Worm (Caenorhabditis elegans): Measurements from ENCODE around the gene hipr-1.

The hipr-1 gene

DNA sequence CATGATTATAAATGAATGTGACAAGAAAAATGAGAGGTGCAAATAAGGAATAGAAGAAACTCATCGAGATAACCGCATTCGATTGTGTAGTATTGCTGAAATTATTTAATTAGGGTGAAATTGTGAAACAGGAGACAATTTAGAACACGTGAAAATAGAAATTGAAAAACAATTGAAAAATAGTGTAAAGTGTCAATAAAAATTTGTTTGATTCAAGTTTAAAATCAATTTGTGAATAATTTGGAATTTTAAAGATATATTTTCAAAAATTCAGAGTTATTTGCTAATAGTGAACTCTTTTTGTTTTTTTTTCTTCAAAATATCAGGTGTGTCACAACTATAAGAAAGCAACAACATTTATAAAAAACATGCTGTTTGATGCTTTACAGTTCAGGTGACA lies 11.3 kb downstream of the hipr-1 start, which contains the start of gene ZK370.4:
Gene ZK370.4, minus strand, starts transcription at position 101 of the 400 bp plus-strand sequence.
- TF ChIP-seq zip-5 (tag; optimal IDR thresholded peaks at IDR 0.05) (no peak), unc-55 (GFP tag; optimal IDR thresholded peaks at IDR 0.05) (no peak), ceh-2 (tag; optimal IDR thresholded peaks at IDR 0.05) (no peak), ztf-16 (tag; optimal IDR thresholded peaks at IDR 0.05) (no peak), ref-2 (tag; optimal IDR thresholded peaks at IDR 0.05) (no peak), fax-1 (tag; optimal IDR thresholded peaks at IDR 0.05) (no peak), T23F11.4 (GFP tag; optimal IDR thresholded peaks at IDR 0.05) (no peak), K02D7.2 (tag; optimal IDR thresholded peaks at IDR 0.05) (no peak), tbx-7 (tag; optimal IDR thresholded peaks at IDR 0.05) (no peak), pha-2 (tag; optimal IDR thresholded peaks at IDR 0.05) (no peak), unc-86 (tag; optimal IDR thresholded peaks at IDR 0.05) (no peak), pqm-1 (tag; optimal IDR thresholded peaks at IDR 0.05) (no peak), ceh-9 (tag; optimal IDR thresholded peaks at IDR 0.05) (no peak), unc-42 (tag; optimal IDR thresholded peaks at IDR 0.05) (no peak), C08G9.2 (tag; optimal IDR thresholded peaks at IDR 0.05) (no peak), lin-11 (tag; optimal IDR thresholded peaks at IDR 0.05) (no peak), ceh-19 (GFP tag; optimal IDR thresholded peaks at IDR 0.05) (no peak), ahr-1 (tag; optimal IDR thresholded peaks at IDR 0.05) (no peak)

DNA sequence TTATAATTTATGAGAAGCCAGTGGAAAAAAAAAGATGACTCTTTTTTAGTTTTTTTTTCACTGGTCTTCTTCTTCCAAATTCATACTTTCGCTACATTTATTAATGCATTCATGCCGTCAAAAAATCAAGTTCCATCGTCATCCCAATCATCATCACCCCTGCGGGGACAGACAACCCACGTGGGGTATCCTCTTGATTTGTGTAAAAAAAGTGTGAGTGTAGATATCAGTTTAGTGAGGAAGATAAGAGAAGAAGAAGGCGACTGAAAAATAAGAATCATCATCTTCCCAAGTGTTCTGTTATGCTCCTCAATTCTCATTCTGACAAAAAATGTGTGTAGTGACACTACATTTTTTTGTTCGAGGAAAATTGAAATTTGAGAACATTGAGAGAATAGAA lies 12.0 kb downstream of the hipr-1 start:
- TF ChIP-seq K09A11.1 (tag; optimal IDR thresholded peaks at IDR 0.05; ENCODE audit: insufficient read depth) (no peak), pqm-1 (tag; optimal IDR thresholded peaks at IDR 0.05) (no peak), fkh-10 (GFP tag; optimal IDR thresholded peaks at IDR 0.05) (no peak), Y22D7AL.16 (tag; optimal IDR thresholded peaks at IDR 0.05) (no peak), hlh-13 (GFP tag; optimal IDR thresholded peaks at IDR 0.05) (no peak), ztf-16 (tag; optimal IDR thresholded peaks at IDR 0.05) (no peak), npax-4 (tag; optimal IDR thresholded peaks at IDR 0.05) (no peak), F13H6.1 (tag; optimal IDR thresholded peaks at IDR 0.05) (no peak), pat-9 (tag; optimal IDR thresholded peaks at IDR 0.05) (no peak), unc-42 (tag; optimal IDR thresholded peaks at IDR 0.05) (no peak), pax-1 (tag; optimal IDR thresholded peaks at IDR 0.05) (no peak), nfya-1 (tag; optimal IDR thresholded peaks at IDR 0.05) (no peak), unc-86 (tag; optimal IDR thresholded peaks at IDR 0.05) (no peak), sdc-2 (tag; optimal IDR thresholded peaks at IDR 0.05) (no peak), unc-55 (GFP tag; optimal IDR thresholded peaks at IDR 0.05) (no peak), ceh-19 (GFP tag; optimal IDR thresholded peaks at IDR 0.05) (no peak), eyg-1 (tag; optimal IDR thresholded peaks at IDR 0.05) (no peak), mec-3 (tag; optimal IDR thresholded peaks at IDR 0.05; ENCODE audit: borderline replicate concordance) (no peak), pag-3 (tag; optimal IDR thresholded peaks at IDR 0.05; ENCODE audit: borderline replicate concordance) (no peak)

DNA sequence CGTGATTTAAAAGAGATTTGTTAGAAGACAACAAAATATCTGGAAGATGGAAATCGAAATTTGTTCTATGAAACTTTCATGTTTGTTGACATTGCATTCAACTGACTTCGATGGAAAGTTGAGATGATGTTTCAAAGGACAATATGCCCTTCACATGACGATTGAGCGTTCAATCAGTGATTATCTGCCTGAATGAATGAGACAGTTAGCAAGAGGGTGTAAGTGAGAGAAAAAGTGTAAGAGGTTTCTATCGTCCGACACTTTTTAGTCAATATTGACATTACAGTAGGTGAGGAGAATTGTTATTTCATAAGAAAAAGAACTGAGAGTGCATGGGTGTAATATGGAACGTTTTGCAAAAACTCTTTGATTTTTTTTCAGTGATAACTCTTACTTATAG lies 13.2 kb downstream of the hipr-1 start:
- TF ChIP-seq ceh-9 (tag; optimal IDR thresholded peaks at IDR 0.05) (no peak), ets-4 (tag; optimal IDR thresholded peaks at IDR 0.05) (no peak), zip-5 (tag; optimal IDR thresholded peaks at IDR 0.05) (no peak), ceh-31 (tag; optimal IDR thresholded peaks at IDR 0.05) (no peak), rnt-1 (tag; optimal IDR thresholded peaks at IDR 0.05) (no peak), unc-42 (tag; optimal IDR thresholded peaks at IDR 0.05) (no peak), sdc-2 (tag; optimal IDR thresholded peaks at IDR 0.05) (no peak)

DNA sequence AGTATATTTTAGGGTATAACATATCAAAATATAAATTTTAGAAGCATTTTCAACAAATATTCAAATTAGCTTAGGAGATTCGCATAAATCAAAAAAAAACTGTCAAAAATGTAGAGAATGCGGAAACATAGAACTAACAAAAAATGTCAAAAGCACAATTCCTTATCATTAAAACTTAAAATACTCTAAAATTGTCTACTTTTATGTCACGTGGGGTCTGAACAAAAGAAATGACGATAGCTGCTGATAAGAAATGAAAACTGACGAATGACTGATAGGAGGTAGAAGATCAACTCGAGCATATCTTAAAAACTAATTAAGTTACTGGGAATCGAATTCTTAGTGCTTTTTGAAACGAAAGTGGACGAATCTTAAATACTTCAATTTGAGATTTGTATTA lies 13.7 kb downstream of the hipr-1 start:
- TF ChIP-seq fkh-10 (GFP tag; optimal IDR thresholded peaks at IDR 0.05) (no peak), elt-2 (tag; optimal IDR thresholded peaks at IDR 0.05) (peak; percentile 78), rnt-1 (tag; optimal IDR thresholded peaks at IDR 0.05) (no peak), ama-1 (optimal IDR thresholded peaks at IDR 0.05) (no peak), pat-9 (tag; optimal IDR thresholded peaks at IDR 0.05) (no peak)
